Worm (Caenorhabditis elegans) whole organism, midembryonic: ENCODE measurements around the gene tomm-20.

Source experiments
- T22C8.4 ChIP-seq: fragments of 200-800 bp; sonication (Bioruptor generic); IDR thresholded peaks from 2 replicates; pipeline ENCODE4 v1.3.6; 2022; ENCODE audit warnings: missing genetic modification characterization, missing compliant biosample characterization
- cog-1 ChIP-seq: sonication (generic microtip); optimal IDR thresholded peaks from 2 replicates; lab custom pipeline; 2016; ENCODE audit warnings: missing genetic modification characterization, missing compliant biosample characterization
- flt-1 ChIP-seq: fragments of 200-800 bp; sonication (Bioruptor generic); IDR thresholded peaks from 2 replicates; pipeline ENCODE4 v1.3.6; 2022; ENCODE audit warnings: missing genetic modification characterization, missing compliant biosample characterization
- klf-2 ChIP-seq: fragments of 200-800 bp; sonication (Bioruptor generic); conservative IDR thresholded peaks from 2 replicates; pipeline ENCODE4 v1.3.6; 2022; ENCODE audit warnings: missing genetic modification reagents, missing genetic modification characterization, missing compliant biosample characterization
- med-1 ChIP-seq: sonication (generic microtip); optimal IDR thresholded peaks from 2 replicates; lab custom pipeline; 2017; ENCODE audit warnings: missing genetic modification characterization, mild to moderate bottlenecking, missing compliant biosample characterization, antibody characterized with exemption, missing genetic modification reagents; ENCODE audit not compliant: insufficient read depth
- ref-1 ChIP-seq: fragments of 200-800 bp; sonication (Bioruptor generic); conservative IDR thresholded peaks from 2 replicates; pipeline ENCODE4 v1.3.6; 2022; ENCODE audit warnings: missing genetic modification reagents, missing genetic modification characterization, missing compliant biosample characterization
- tab-1 ChIP-seq: fragments of 200-800 bp; sonication (Bioruptor generic); IDR thresholded peaks from 2 replicates; pipeline ENCODE4 v1.3.6; 2022; ENCODE audit warnings: missing genetic modification characterization, missing compliant biosample characterization
- ztf-23 ChIP-seq: fragments of 200-800 bp; sonication (Bioruptor generic); IDR thresholded peaks from 2 replicates; pipeline ENCODE4 v1.3.6; 2022; ENCODE audit warnings: missing genetic modification reagents, missing genetic modification characterization, missing compliant biosample characterization
- ztf-29 ChIP-seq: fragments of 200-800 bp; sonication (Bioruptor generic); IDR thresholded peaks from 2 replicates; pipeline ENCODE4 v1.3.6; 2022; ENCODE audit warnings: missing genetic modification reagents, missing genetic modification characterization, missing compliant biosample characterization

tomm-20 gene

DNA sequence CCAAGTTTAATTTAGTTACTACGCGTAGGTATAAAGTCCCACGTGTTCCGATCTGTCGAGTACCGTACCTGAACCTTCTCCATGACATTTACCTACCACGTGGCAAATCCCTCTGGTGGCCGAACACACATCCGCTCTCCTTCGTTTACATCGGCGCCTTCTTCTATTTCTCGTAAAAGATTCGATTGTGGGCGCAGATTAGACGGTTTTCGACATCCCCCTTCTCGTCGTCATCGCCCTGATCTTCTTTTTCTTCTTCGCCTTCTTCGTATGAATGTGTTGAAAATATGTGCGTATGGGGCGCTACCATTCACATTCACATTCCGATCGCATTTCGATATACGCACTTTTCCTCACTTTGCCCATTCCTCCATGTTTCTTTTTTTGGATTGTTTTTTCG, 46.5 kb downstream of the tomm-20 start:
- TF ChIP-seq klf-2 (GFP tag; lab: Robert Waterston, UW) (no peak), med-1 (GFP tag; lab: Kevin White, UChicago) (no peak), tab-1 (GFP tag; lab: Robert Waterston, UW) (no peak), ztf-23 (no peak), ztf-29 (GFP tag; lab: Robert Waterston, UW) (no peak), cog-1 (tag; lab: Kevin White, UChicago) (no peak), ref-1 (GFP tag; lab: Robert Waterston, UW) (no peak), T22C8.4 (GFP tag; lab: Robert Waterston, UW) (no peak), flt-1 (no peak)

DNA sequence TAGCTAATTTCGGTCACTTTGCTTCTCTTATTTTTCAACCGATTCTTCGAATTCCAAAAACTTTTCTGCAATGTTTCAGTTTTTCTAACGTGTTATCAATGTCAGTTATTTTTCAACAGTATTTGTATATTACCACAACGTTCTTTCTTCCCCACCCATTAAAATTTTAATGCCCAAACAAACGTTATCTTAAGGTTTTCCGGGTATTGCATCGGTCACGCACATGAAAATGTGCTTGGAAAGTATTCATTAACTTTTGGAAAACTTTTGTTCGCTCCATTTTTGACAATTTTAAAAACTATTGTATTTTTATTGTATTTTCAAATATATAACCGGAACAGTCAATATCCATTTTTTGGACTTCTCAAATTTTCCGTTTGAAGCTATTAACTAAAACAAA, 47.1 kb downstream of the tomm-20 start:
- TF ChIP-seq tab-1 (GFP tag; lab: Robert Waterston, UW) (no peak), ztf-29 (GFP tag; lab: Robert Waterston, UW) (no peak), ref-1 (GFP tag; lab: Robert Waterston, UW) (no peak), med-1 (GFP tag; lab: Kevin White, UChicago) (no peak), cog-1 (tag; lab: Kevin White, UChicago) (no peak), flt-1 (no peak)

DNA sequence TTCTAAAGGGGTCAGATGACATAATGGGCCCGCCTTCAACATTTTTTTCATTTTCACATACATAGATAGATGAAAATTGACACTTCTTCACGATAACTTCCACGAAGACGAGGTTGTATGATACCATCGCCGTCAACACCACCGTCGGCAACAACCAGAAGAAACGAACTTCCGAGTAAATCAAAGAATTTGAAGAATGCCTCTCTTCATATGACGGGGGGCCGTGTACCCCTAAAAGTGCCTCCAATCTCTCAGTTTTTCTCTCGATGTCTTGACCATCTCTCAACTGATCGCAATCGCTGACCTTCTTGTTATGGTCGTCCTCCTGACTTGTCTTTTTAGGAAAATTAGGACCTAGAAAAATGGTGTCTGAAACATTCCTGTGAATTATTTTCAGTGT, 47.7 kb downstream of the tomm-20 start:
- TF ChIP-seq ref-1 (GFP tag; lab: Robert Waterston, UW) (no peak), ztf-29 (GFP tag; lab: Robert Waterston, UW) (no peak), klf-2 (GFP tag; lab: Robert Waterston, UW) (no peak), T22C8.4 (GFP tag; lab: Robert Waterston, UW) (no peak), ztf-23 (no peak), flt-1 (no peak), cog-1 (tag; lab: Kevin White, UChicago) (no peak), tab-1 (GFP tag; lab: Robert Waterston, UW) (no peak), med-1 (GFP tag; lab: Kevin White, UChicago) (no peak)

DNA sequence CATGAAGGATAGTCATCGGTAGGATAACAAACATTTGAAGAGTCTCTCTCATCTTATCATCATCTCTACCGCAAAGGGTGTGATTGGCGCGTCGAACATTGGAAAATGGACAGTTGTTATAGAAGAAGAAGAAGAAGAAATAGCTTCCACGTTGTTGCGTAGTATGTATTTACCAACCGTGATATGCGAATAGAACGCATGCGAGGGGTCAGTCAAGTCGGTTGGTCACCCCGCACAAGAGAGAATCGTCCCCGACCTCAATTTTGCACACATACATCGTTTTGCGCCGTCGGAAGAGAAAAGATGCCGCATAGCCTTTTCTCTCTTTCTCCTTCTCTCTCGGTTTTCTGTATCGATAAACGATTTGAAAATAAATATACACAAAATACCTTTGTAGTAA, 48.3 kb downstream of the tomm-20 start:
- no peak for TF ChIP-seq T22C8.4 (GFP tag; lab: Robert Waterston, UW)
- TF ChIP-seq klf-2 (GFP tag; lab: Robert Waterston, UW) = no peak
- no peak for TF ChIP-seq cog-1 (tag; lab: Kevin White, UChicago)
- TF ChIP-seq tab-1 (GFP tag; lab: Robert Waterston, UW) = no peak
- TF ChIP-seq ref-1 (GFP tag; lab: Robert Waterston, UW) = no peak
- no peak for TF ChIP-seq flt-1
- TF ChIP-seq ztf-23 = no peak
- TF ChIP-seq ztf-29 (GFP tag; lab: Robert Waterston, UW) = no peak
- no peak for TF ChIP-seq med-1 (GFP tag; lab: Kevin White, UChicago)

DNA sequence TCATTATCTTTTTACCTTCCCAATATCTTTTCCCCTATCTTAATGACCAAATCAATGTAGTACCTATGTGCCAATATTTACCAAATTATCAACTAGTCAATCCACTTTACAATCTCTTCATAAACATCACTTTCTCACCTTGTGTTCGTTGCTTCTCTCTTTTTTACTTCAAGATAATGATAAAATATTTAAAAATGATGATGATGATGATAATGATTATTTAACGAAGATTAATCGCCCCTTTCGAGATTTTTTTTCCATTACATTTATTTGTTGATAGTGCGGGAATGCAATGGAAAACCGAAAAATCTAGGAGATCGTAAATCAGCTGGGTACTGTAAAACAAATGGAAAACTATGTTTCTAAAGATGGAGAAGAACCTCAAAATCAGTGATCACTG, 49.2 kb downstream of the tomm-20 start:
- TF ChIP-seq tab-1 (GFP tag; lab: Robert Waterston, UW) (no peak), ztf-23 (no peak)
